Fruit fly (Drosophila melanogaster): ENCODE data around the gene CG9922.

Gene CG9922

DNA sequence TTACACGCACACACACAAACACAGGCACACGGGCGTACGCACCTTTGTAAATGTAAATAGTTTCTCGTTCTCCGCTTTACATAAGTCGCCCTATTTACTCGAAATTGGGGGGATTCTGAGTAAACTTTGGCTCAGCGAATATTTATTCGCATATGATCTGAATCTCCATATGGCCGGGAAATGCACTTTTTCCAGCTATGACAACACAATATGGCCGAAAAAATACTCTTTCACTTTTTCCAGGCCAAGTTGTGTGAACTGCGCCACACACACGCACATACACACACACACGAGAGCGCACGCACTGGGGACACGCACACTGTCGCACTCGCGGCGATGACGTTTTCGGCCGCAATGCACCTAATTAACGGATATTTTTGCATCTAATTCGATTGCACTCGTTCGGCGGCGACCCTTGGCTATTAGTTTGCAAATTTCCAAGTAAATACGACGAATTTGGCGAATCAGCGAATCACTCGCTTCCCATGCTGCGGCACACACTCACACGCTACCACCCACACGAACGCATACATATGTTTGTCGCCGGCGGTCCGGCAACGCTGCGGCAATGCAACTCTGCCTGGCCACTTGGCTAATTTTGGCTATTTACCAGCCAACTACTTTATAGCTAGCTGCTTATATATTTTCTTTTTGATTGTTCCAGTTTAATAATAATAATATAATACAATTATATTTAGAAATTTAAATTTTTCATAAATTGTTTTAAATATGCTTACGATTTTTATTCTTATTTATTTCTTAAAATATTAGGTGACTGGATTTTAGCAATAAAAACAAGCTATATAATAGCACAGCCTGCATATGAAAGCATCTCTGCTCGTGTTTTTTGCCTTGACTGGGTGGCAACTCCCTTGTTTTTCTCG lies 4.4 kb downstream of the CG9922 start, which contains the start of the genes rdx and CG3061 (continued):
- TF ChIP-seq NC2α (GFP tag; optimal IDR thresholded peaks at IDR 0.05) (no peak), ERR (GFP tag; optimal IDR thresholded peaks at IDR 0.05) (no peak), emc (GFP tag; optimal IDR thresholded peaks at IDR 0.05) (no peak), tna (GFP tag; IDR thresholded peaks at IDR 0.05; ENCODE audit: partially characterized antibody) (no peak), CG13424 (tag; optimal IDR thresholded peaks at IDR 0.05) (peak; percentile 83), chinmo (GFP tag; IDR thresholded peaks at IDR 0.05; ENCODE audit: partially characterized antibody) (peak; percentile 81; the same call in 1 of the 4 replicates), D19A (tag; optimal IDR thresholded peaks at IDR 0.05) (peak; percentile 60), lab (GFP tag; optimal IDR thresholded peaks at IDR 0.05) (peak; percentile 48), CG7928 (GFP tag; optimal IDR thresholded peaks at IDR 0.05) (no peak), hkb (optimal IDR thresholded peaks at IDR 0.05) (no peak), hkb (GFP tag; IDR thresholded peaks at IDR 0.05) (no peak), CG11085 (GFP tag; IDR thresholded peaks at IDR 0.05) (no peak), CTCF (GFP tag; optimal IDR thresholded peaks at IDR 0.05) (no peak), CG11398 (GFP tag; optimal IDR thresholded peaks at IDR 0.05) (no peak), esg (GFP tag; conservative IDR thresholded peaks at IDR 0.05) (no peak), CG1603 (tag; optimal IDR thresholded peaks at IDR 0.05) (peak; percentile 21), tx (GFP tag; optimal IDR thresholded peaks at IDR 0.05) (no peak), Hmr (GFP tag; optimal IDR thresholded peaks at IDR 0.05) (peak; percentile 62), ems (GFP tag; optimal IDR thresholded peaks at IDR 0.05) (no peak), H15 (GFP tag; IDR thresholded peaks at IDR 0.05) (no peak), CG3847 (GFP tag; IDR thresholded peaks at IDR 0.05) (peak; percentile 70), CG9876 (GFP tag; optimal IDR thresholded peaks at IDR 0.05) (no peak), sna (GFP tag; IDR thresholded peaks at IDR 0.05; ENCODE audit: partially characterized antibody) (no peak), Bteb2 (GFP tag; optimal IDR thresholded peaks at IDR 0.05) (no peak), Jarid2 (GFP tag; optimal IDR thresholded peaks at IDR 0.05) (no peak), mld (GFP tag; IDR thresholded peaks at IDR 0.05; ENCODE audit: partially characterized antibody) (no peak), CG17186 (GFP tag; optimal IDR thresholded peaks at IDR 0.05) (no peak), run (tag; optimal IDR thresholded peaks at IDR 0.05) (no peak), CG4617 (GFP tag; optimal IDR thresholded peaks at IDR 0.05; ENCODE audit: borderline replicate concordance) (peak; percentile 16), cwo (GFP tag; optimal IDR thresholded peaks at IDR 0.05) (peak; percentile 28), zen (tag; optimal IDR thresholded peaks at IDR 0.05) (peak; percentile 57), Fer3 (tag; optimal IDR thresholded peaks at IDR 0.05) (peak; percentile 50), Nf-YC (tag; optimal IDR thresholded peaks at IDR 0.05) (peak; percentile 82), Dbx (GFP tag; IDR thresholded peaks at IDR 0.05) (0 out of 3 replicates have a peak, but pooled peaks have one; percentile 30), fd64A (GFP tag; optimal IDR thresholded peaks at IDR 0.05) (no peak), salm (tag; optimal IDR thresholded peaks at IDR 0.05) (no peak), pita (GFP tag; optimal IDR thresholded peaks at IDR 0.05) (no peak), CG9437 (GFP tag; optimal IDR thresholded peaks at IDR 0.05) (peak; percentile 54), CG16813 (GFP tag; IDR thresholded peaks at IDR 0.05; ENCODE audit: partially characterized antibody) (no peak), bcd (GFP tag; optimal IDR thresholded peaks at IDR 0.05) (peak; percentile 65), Hsf (GFP tag; optimal IDR thresholded peaks at IDR 0.05) (no peak), Doc3 (GFP tag; IDR thresholded peaks at IDR 0.05; ENCODE audit: partially characterized antibody) (no peak), Optix (GFP tag; IDR thresholded peaks at IDR 0.05) (no peak), Tbp (GFP tag; optimal IDR thresholded peaks at IDR 0.05) (no peak), CG32767 (GFP tag; IDR thresholded peaks at IDR 0.05) (no peak), bowl (GFP tag; IDR thresholded peaks at IDR 0.05) (no peak), HLH4C (GFP tag; IDR thresholded peaks at IDR 0.05; ENCODE audit: partially characterized antibody) (no peak), ewg (GFP tag; optimal IDR thresholded peaks at IDR 0.05) (peak; percentile 50), Aef1 (GFP tag; IDR thresholded peaks at IDR 0.05) (peak; percentile 44; the same call in 2 of the 3 replicates)
